Worm (Caenorhabditis elegans) whole organism, L3 larva: ENCODE results near the gene ZK287.9.

ENCODE experiments used
- lin-15B ChIP-seq: fragments of 150-350 bp; optimal IDR thresholded peaks from 2 replicates; lab custom pipeline; 2014; ENCODE audit warnings: missing biosample characterization, missing genetic modification characterization
- nhr-12 ChIP-seq: fragments of 150-350 bp; optimal IDR thresholded peaks from 2 replicates; lab custom pipeline; 2014; ENCODE audit warnings: missing biosample characterization, missing genetic modification characterization
- nhr-28 ChIP-seq: fragments of 150-350 bp; optimal IDR thresholded peaks from 2 replicates; lab custom pipeline; 2014; ENCODE audit warnings: missing biosample characterization, missing genetic modification characterization
- pqm-1 ChIP-seq: fragments of 150-350 bp; optimal IDR thresholded peaks from 2 replicates; lab custom pipeline; 2017; ENCODE audit warnings: missing biosample characterization, missing genetic modification characterization, inconsistent platforms

DNA sequence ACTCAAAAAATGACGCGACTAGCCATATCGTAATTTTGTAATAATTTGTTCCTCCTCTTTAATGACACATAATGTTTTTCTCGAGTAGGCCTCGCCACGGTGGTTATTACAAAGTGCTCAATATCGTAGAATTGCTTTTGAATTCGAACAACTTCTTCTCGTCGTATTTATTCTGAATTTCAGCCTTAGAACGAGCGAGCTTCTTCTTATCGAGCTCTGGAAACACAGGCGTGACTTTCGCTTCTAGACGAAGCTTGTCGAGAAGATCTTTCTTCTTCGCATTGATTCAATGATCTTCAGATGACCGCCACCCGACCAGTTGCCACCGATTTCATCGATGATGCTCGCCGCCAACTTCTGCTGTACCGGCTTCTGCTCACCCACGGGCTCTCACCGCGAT is 27.9 kb upstream of the ZK287.9 start, which contains the start of gene T06E4.21:
- TF ChIP-seq pqm-1 (tag; lab: Kevin White, UChicago) (no peak), lin-15B (no peak), nhr-12 (tag; lab: Kevin White, UChicago) (no peak), nhr-28 (tag; lab: Kevin White, UChicago) (no peak)
